Worm (Caenorhabditis elegans): Measurements from ENCODE around the gene serp-1.1.

Gene serp-1.1

DNA sequence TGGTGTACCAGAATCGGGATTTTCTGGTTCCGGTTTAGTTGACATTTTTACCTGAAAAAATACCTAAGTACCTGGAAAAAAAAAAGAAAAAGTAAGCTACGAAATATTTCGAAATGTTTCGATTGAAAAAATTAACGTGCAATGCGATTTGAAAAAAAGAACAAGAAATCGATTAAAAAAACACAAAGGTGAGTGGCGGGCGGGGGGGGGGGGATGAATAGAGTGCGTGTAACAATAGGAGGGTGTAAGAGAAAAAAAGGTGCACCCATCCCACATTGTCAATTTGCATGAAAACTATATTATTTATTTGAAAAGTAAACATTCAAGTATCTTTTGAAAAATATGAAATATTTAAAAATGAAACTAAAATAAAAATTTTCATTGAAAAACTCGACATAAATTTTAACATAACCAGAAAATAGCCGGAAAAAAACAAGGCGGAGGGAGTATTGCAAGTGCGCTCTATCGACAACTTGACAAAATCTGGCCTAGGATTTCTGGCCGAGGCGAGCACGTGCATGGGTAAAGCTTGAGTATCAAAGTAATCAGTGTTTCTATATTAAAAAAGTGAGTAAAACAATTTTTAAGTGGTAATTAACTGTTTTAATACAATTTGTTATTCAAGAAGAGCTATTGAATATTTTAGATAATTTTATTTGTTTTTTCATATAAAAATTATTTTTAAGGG is 24.6 kb downstream of the serp-1.1 start, which contains the start of the genes csb-1 and F53H4.4 (continued):
- TF ChIP-seq Y53G8AR.9 (GFP tag; conservative IDR thresholded peaks at IDR 0.05): no peak
- TF ChIP-seq F22D6.2 (tag; optimal IDR thresholded peaks at IDR 0.05): no peak
- no peak for TF ChIP-seq lir-1 (GFP tag; conservative IDR thresholded peaks at IDR 0.05)
- no peak for TF ChIP-seq aptf-3 (GFP tag; IDR thresholded peaks at IDR 0.05)

DNA sequence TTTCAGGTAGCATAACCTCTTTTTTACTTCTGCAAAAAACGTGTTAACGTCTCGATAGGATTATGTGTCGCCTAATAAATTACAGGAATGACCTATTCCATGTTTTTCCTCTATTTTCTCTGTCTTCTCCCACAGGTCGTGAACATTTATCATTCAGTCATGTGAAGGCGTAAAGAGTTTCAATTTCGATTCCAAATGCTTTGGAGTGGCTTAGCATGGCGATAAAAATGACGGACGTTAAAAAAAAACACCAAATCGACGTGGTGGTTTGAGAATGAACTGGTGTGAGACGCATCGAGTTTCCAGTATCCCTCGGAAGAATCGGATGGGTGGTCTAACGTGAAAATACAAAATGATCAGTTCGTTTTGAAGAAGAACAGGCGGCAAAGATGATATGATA is 28.2 kb downstream of the serp-1.1 start:
- TF ChIP-seq B0336.3 (GFP tag; IDR thresholded peaks at IDR 0.05) (no peak), lsl-1 (GFP tag; optimal IDR thresholded peaks at IDR 0.05) (no peak), ceh-58 (GFP tag; IDR thresholded peaks at IDR 0.05) (no peak), tbx-9 (tag; optimal IDR thresholded peaks at IDR 0.05; ENCODE audit: borderline replicate concordance) (no peak), mes-4 (tag; optimal IDR thresholded peaks at IDR 0.05) (no peak)

DNA sequence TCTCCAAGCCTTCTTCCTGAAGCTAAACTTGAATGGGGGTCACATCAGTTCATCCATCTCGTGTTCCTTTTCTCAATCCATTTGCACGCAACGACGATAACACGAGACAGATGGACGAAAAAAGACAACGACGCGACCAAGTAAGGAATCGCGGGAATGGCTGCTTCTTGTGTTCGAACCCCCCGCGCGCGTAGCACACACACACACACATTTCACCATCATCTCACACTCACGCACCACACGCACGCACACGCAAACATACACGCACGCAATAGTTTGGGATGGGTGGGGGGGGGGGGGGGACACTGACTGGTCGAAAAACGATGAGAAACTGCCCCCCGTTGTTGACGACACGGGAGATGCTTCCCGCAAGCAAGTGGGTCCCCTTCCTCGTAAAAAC is 35.6 kb downstream of the serp-1.1 start:
- TF ChIP-seq xnd-1 (tag; optimal IDR thresholded peaks at IDR 0.05) (no peak), somi-1 (GFP tag; optimal IDR thresholded peaks at IDR 0.05) (no peak), egrh-3 (GFP tag; IDR thresholded peaks at IDR 0.05) (no peak), ceh-27 (GFP tag; optimal IDR thresholded peaks at IDR 0.05) (peak; percentile 37), chd-7 (tag; optimal IDR thresholded peaks at IDR 0.05) (peak; percentile 2), cebp-1 (GFP tag; IDR thresholded peaks at IDR 0.05) (no peak), cebp-1 (tag; optimal IDR thresholded peaks at IDR 0.05) (peak; percentile 32), hlh-12 (tag; optimal IDR thresholded peaks at IDR 0.05) (no peak), aptf-3 (GFP tag; IDR thresholded peaks at IDR 0.05) (no peak), zfh-2 (GFP tag; conservative IDR thresholded peaks at IDR 0.05) (peak; percentile 70), dox-1 (GFP tag; IDR thresholded peaks at IDR 0.05) (0 out of 2 replicates have a peak, but pooled peaks have one; percentile 7), egl-44 (GFP tag; IDR thresholded peaks at IDR 0.05) (0 out of 2 replicates have a peak, but pooled peaks have one; percentile 35)

- TF ChIP-seq rpc-1 (optimal IDR thresholded peaks at IDR 0.05): no peak
- no peak for TF ChIP-seq rpc-1 (tag; optimal IDR thresholded peaks at IDR 0.05)
- TF ChIP-seq nhr-120 (GFP tag; IDR thresholded peaks at IDR 0.05): no peak
- no peak for TF ChIP-seq attf-3 (GFP tag; conservative IDR thresholded peaks at IDR 0.05)
- no peak for TF ChIP-seq tlf-1 (GFP tag; optimal IDR thresholded peaks at IDR 0.05)
- TF ChIP-seq aptf-2 (GFP tag; conservative IDR thresholded peaks at IDR 0.05): no peak
- TF ChIP-seq zfh-2 (GFP tag; conservative IDR thresholded peaks at IDR 0.05): peak; percentile 74
Measured at ce11 chrX:15878785-15879184, 37.4 kb downstream of the serp-1.1 start, which contains the start of gene gmeb-2. gmeb-2 (plus strand) TSS chrX:15879085.

DNA sequence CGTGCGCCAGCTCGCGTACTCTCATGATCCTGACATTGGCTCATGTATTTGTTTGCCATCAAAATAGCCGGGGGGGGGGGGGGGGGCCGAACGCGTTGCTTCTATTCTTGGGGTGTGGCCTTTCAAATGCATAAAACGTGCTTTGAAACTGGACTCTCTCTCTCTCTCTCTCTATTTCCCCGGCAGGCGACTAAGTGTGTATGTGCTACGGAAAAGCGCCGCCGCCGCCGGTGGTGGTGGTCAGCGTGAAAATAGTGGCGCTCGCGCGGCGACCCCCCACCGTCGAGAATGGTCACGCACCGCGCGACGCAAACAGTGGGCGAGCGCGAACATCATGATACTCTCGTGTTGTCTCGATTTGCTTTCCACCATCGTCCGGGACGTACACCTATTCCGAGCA is 39.7 kb downstream of the serp-1.1 start:
- TF ChIP-seq F39B2.1 (GFP tag; IDR thresholded peaks at IDR 0.05): no peak
- TF ChIP-seq zfh-2 (GFP tag; conservative IDR thresholded peaks at IDR 0.05): peak; percentile 92
- 0 out of 2 replicates have a peak, but pooled peaks have one; percentile 27 for TF ChIP-seq dox-1 (GFP tag; IDR thresholded peaks at IDR 0.05)
- peak; percentile 68; the same call in 1 of the 2 replicates for TF ChIP-seq egrh-3 (GFP tag; IDR thresholded peaks at IDR 0.05)
- TF ChIP-seq F49E8.2 (tag; optimal IDR thresholded peaks at IDR 0.05; ENCODE audit: insufficient read depth): no peak
- no peak for TF ChIP-seq ccch-3 (GFP tag; optimal IDR thresholded peaks at IDR 0.05)

ce11 chrX:15884478-15884877 is 43.1 kb downstream of the serp-1.1 start:
- TF ChIP-seq zim-3 (tag; optimal IDR thresholded peaks at IDR 0.05) (no peak), lsl-1 (GFP tag; optimal IDR thresholded peaks at IDR 0.05) (no peak), athp-1 (tag; optimal IDR thresholded peaks at IDR 0.05) (no peak), snpc-4 (GFP tag; optimal IDR thresholded peaks at IDR 0.05) (no peak), snpc-4 (tag; optimal IDR thresholded peaks at IDR 0.05) (peak in 2 of 4 experiments; percentile 67 to 80), bed-1 (GFP tag; IDR thresholded peaks at IDR 0.05) (no peak), snpc-1.1 (tag; optimal IDR thresholded peaks at IDR 0.05; ENCODE audit: insufficient read depth) (peak; percentile 2)

Data from whole organism, young adult.